Worm (Caenorhabditis elegans) whole organism, young adult: Measurements from ENCODE around the gene col-148.

ENCODE experiments used
- B0035.1 ChIP-seq: sonication (generic microtip); optimal IDR thresholded peaks from 2 replicates; lab custom pipeline; 2016; ENCODE audit warnings: missing genetic modification characterization, mild to moderate bottlenecking, missing compliant biosample characterization, missing genotype, missing genetic modification reagents
- B0261.1 ChIP-seq: sonication (generic microtip); optimal IDR thresholded peaks from 2 replicates; lab custom pipeline; 2016; ENCODE audit warnings: mild to moderate bottlenecking, missing genetic modification characterization, moderate library complexity, missing compliant biosample characterization
- C17E4.6 ChIP-seq: fragments of 200-800 bp; sonication (Bioruptor generic); IDR thresholded peaks from 2 replicates; pipeline ENCODE4 v1.3.6; 2022; ENCODE audit warnings: missing genetic modification reagents, missing genetic modification characterization, missing compliant biosample characterization
- F22D6.2 ChIP-seq: sonication (generic microtip); optimal IDR thresholded peaks from 2 replicates; lab custom pipeline; 2016; ENCODE audit warnings: mild to moderate bottlenecking, missing genetic modification characterization, missing compliant biosample characterization
- F33H1.4 ChIP-seq: fragments of 200-800 bp; sonication (Bioruptor generic); IDR thresholded peaks from 2 replicates; pipeline ENCODE4 v1.3.6; 2022; ENCODE audit warnings: missing genetic modification reagents, missing genetic modification characterization, missing compliant biosample characterization
- F55B11.4 ChIP-seq: sonication (generic microtip); optimal IDR thresholded peaks from 2 replicates; lab custom pipeline; 2016; ENCODE audit warnings: missing compliant biosample characterization, missing genetic modification characterization, borderline replicate concordance; ENCODE audit not compliant: insufficient read depth
- F57C9.4 ChIP-seq: sonication (generic microtip); optimal IDR thresholded peaks from 2 replicates; lab custom pipeline; 2017; ENCODE audit warnings: mild to moderate bottlenecking, missing genetic modification characterization, missing compliant biosample characterization
- K11D2.4 ChIP-seq: fragments of 200-800 bp; sonication (Bioruptor generic); IDR thresholded peaks from 2 replicates; pipeline ENCODE4 v1.3.6; 2022; ENCODE audit warnings: missing genetic modification reagents, missing genetic modification characterization, missing compliant biosample characterization
- Y53F4B.3 ChIP-seq: fragments of 200-800 bp; sonication (Bioruptor generic); IDR thresholded peaks from 2 replicates; pipeline ENCODE4 v1.3.6; 2022; ENCODE audit warnings: missing genetic modification reagents, missing genetic modification characterization, missing compliant biosample characterization
- Y56A3A.18 ChIP-seq: fragments of 200-800 bp; sonication (Bioruptor generic); IDR thresholded peaks from 2 replicates; pipeline ENCODE4 v1.3.6; 2022; ENCODE audit warnings: missing genetic modification reagents, missing genetic modification characterization, missing compliant biosample characterization
- Y95B8A.8 ChIP-seq: fragments of 200-800 bp; sonication (Bioruptor generic); IDR thresholded peaks from 2 replicates; pipeline ENCODE4 v1.3.6; 2022; ENCODE audit warnings: missing genetic modification reagents, missing genetic modification characterization, missing compliant biosample characterization
- ZK185.1 ChIP-seq: sonication (generic microtip); optimal IDR thresholded peaks from 2 replicates; lab custom pipeline; 2016; ENCODE audit warnings: mild to moderate bottlenecking, missing genetic modification characterization, missing compliant biosample characterization; ENCODE audit not compliant: poor library complexity, severe bottlenecking
- aptf-2 ChIP-seq: fragments of 200-800 bp; sonication (Bioruptor generic); conservative IDR thresholded peaks from 2 replicates; pipeline ENCODE4 v1.3.6; 2022; ENCODE audit warnings: missing genetic modification reagents, missing genetic modification characterization, missing compliant biosample characterization
- athp-1 ChIP-seq: sonication (generic microtip); optimal IDR thresholded peaks from 2 replicates; lab custom pipeline; 2017; ENCODE audit warnings: mild to moderate bottlenecking, missing genetic modification characterization, missing compliant biosample characterization
- bed-1 ChIP-seq: fragments of 200-800 bp; sonication (Bioruptor generic); IDR thresholded peaks from 2 replicates; pipeline ENCODE4 v1.3.6; 2022; ENCODE audit warnings: missing genetic modification reagents, missing genetic modification characterization, missing compliant biosample characterization
- bed-2 ChIP-seq: fragments of 200-800 bp; sonication (Bioruptor generic); IDR thresholded peaks from 2 replicates; pipeline ENCODE4 v1.3.6; 2022; ENCODE audit warnings: missing genetic modification reagents, missing genetic modification characterization, missing compliant biosample characterization
- cebp-1 ChIP-seq, 2 experiments: fragments of 200-800 bp in 1 of 2; sonication (Bioruptor generic) in 1 of 2; sonication (generic microtip) in 1 of 2; IDR thresholded peaks in 1 of 2; optimal IDR thresholded peaks in 1 of 2; 2 replicates each; pipeline versions ENCODE4 v1.3.6 to Lab custom; 2017 to 2022; ENCODE audit warnings: missing compliant biosample characterization in 2 of 2, missing genetic modification characterization in 2 of 2, mild to moderate bottlenecking in 1 of 2, missing genetic modification reagents in 1 of 2, moderate library complexity in 1 of 2
- cebp-2 ChIP-seq: fragments of 200-800 bp; sonication (Bioruptor generic); IDR thresholded peaks from 2 replicates; pipeline ENCODE4 v1.3.6; 2022; ENCODE audit warnings: missing genetic modification characterization, missing compliant biosample characterization
- ceh-27 ChIP-seq: fragments of 200-800 bp; sonication (Bioruptor generic); optimal IDR thresholded peaks from 2 replicates; lab custom pipeline; 2018; ENCODE audit warnings: mild to moderate bottlenecking, missing genetic modification characterization, moderate library complexity, missing compliant biosample characterization
- dpff-1 ChIP-seq: sonication (generic microtip); optimal IDR thresholded peaks from 2 replicates; lab custom pipeline; 2017; ENCODE audit warnings: mild to moderate bottlenecking, missing genetic modification characterization, missing compliant biosample characterization
- egrh-3 ChIP-seq: fragments of 200-800 bp; sonication (Bioruptor generic); IDR thresholded peaks from 2 replicates; pipeline ENCODE4 v1.3.6; 2022; ENCODE audit warnings: missing genetic modification reagents, missing genetic modification characterization, missing compliant biosample characterization
- ets-4 ChIP-seq: fragments of 200-800 bp; sonication (Bioruptor generic); optimal IDR thresholded peaks from 2 replicates; lab custom pipeline; 2018; ENCODE audit warnings: mild to moderate bottlenecking, missing genetic modification characterization, missing compliant biosample characterization
- hmg-20 ChIP-seq: fragments of 200-800 bp; sonication (Bioruptor generic); IDR thresholded peaks from 2 replicates; pipeline ENCODE4 v1.3.6; 2022; ENCODE audit warnings: missing genetic modification reagents, missing genetic modification characterization, missing compliant biosample characterization
- lag-1 ChIP-seq: fragments of 200-800 bp; sonication (Bioruptor generic); IDR thresholded peaks from 2 replicates; pipeline ENCODE4 v1.3.6; 2022; ENCODE audit warnings: missing genetic modification reagents, missing genetic modification characterization, missing compliant biosample characterization
- madf-10 ChIP-seq: sonication (generic microtip); optimal IDR thresholded peaks from 2 replicates; lab custom pipeline; 2016; ENCODE audit warnings: mild to moderate bottlenecking, missing genetic modification characterization, missing compliant biosample characterization
- madf-3 ChIP-seq: fragments of 200-800 bp; sonication (Bioruptor generic); IDR thresholded peaks from 2 replicates; pipeline ENCODE4 v1.3.6; 2022; ENCODE audit warnings: missing genetic modification reagents, missing genetic modification characterization, missing compliant biosample characterization
- madf-6 ChIP-seq: fragments of 200-800 bp; sonication (Bioruptor generic); IDR thresholded peaks from 2 replicates; pipeline ENCODE4 v1.3.6; 2022; ENCODE audit warnings: missing genetic modification reagents, missing genetic modification characterization, missing compliant biosample characterization
- mel-28 ChIP-seq: sonication (generic microtip); optimal IDR thresholded peaks from 2 replicates; lab custom pipeline; 2016; ENCODE audit warnings: borderline replicate concordance, mild to moderate bottlenecking, missing genetic modification characterization, missing compliant biosample characterization
- mes-4 ChIP-seq: sonication (generic microtip); optimal IDR thresholded peaks from 2 replicates; lab custom pipeline; 2016; ENCODE audit warnings: missing genotype, missing genetic modification characterization, missing compliant biosample characterization
- nfya-2 ChIP-seq: fragments of 200-800 bp; sonication (Bioruptor generic); IDR thresholded peaks from 2 replicates; pipeline ENCODE4 v1.3.6; 2022; ENCODE audit warnings: missing genetic modification reagents, missing genetic modification characterization, missing compliant biosample characterization
- nhr-179 ChIP-seq: sonication (generic microtip); optimal IDR thresholded peaks from 2 replicates; lab custom pipeline; 2016; ENCODE audit warnings: mild to moderate bottlenecking, missing genetic modification characterization, missing compliant biosample characterization
- nhr-27 ChIP-seq: fragments of 200-800 bp; sonication (Bioruptor generic); optimal IDR thresholded peaks from 2 replicates; lab custom pipeline; 2018; ENCODE audit warnings: mild to moderate bottlenecking, missing genetic modification characterization, moderate library complexity, missing compliant biosample characterization
- nhr-80 ChIP-seq: sonication (generic microtip); optimal IDR thresholded peaks from 2 replicates; lab custom pipeline; 2016; ENCODE audit warnings: missing genetic modification characterization, missing compliant biosample characterization
- nhr-90 ChIP-seq: sonication (generic microtip); optimal IDR thresholded peaks from 2 replicates; lab custom pipeline; 2016; ENCODE audit warnings: missing genotype, mild to moderate bottlenecking, missing genetic modification characterization, missing compliant biosample characterization
- pha-4 ChIP-seq: fragments of 150-350 bp; sonication (generic microtip); optimal IDR thresholded peaks from 2 replicates; lab custom pipeline; 2014; ENCODE audit warnings: missing biosample characterization, missing genetic modification reagents, missing genetic modification characterization
- sdz-38 ChIP-seq: sonication (generic microtip); optimal IDR thresholded peaks from 2 replicates; lab custom pipeline; 2016; ENCODE audit warnings: missing genotype, missing genetic modification characterization, missing compliant biosample characterization
- snpc-1.1 ChIP-seq: sonication (generic microtip); optimal IDR thresholded peaks from 2 replicates; lab custom pipeline; 2017; ENCODE audit warnings: missing genetic modification characterization, mild to moderate bottlenecking, missing compliant biosample characterization, antibody characterized with exemption, moderate library complexity, missing genotype, missing genetic modification reagents; ENCODE audit not compliant: insufficient read depth
- snpc-4 ChIP-seq, 5 experiments: fragments of 150-350 bp in 1 of 5; sonication (generic microtip) in 4 of 5; optimal IDR thresholded peaks; 2 replicates each; lab custom pipeline; 2014 to 2018; ENCODE audit warnings: missing genetic modification characterization in 5 of 5, missing biosample characterization in 3 of 5, antibody characterized with exemption in 2 of 5, mild to moderate bottlenecking in 2 of 5, missing compliant biosample characterization in 2 of 5, missing genotype in 2 of 5, moderate library complexity in 2 of 5, missing genetic modification reagents in 1 of 5
- tbp1 ChIP-seq: fragments of 200-800 bp; sonication (Bioruptor generic); optimal IDR thresholded peaks from 2 replicates; lab custom pipeline; 2018; ENCODE audit warnings: mild to moderate bottlenecking, missing genetic modification characterization, missing compliant biosample characterization
- unc-130 ChIP-seq: sonication (generic microtip); optimal IDR thresholded peaks from 2 replicates; lab custom pipeline; 2016; ENCODE audit warnings: missing genetic modification reagents, missing genetic modification characterization, missing compliant biosample characterization
- unc-62 ChIP-seq: fragments of 150-350 bp; optimal IDR thresholded peaks from 2 replicates; lab custom pipeline; 2014; ENCODE audit warnings: missing biosample characterization, missing genetic modification reagents, missing genetic modification characterization
- xnd-1 ChIP-seq: sonication (generic microtip); optimal IDR thresholded peaks from 2 replicates; lab custom pipeline; 2016; ENCODE audit warnings: missing genotype, missing genetic modification reagents, missing genetic modification characterization, missing compliant biosample characterization
- ztf-18 ChIP-seq: sonication (generic microtip); optimal IDR thresholded peaks from 2 replicates; lab custom pipeline; 2016; ENCODE audit warnings: missing genotype, mild to moderate bottlenecking, missing genetic modification characterization, missing compliant biosample characterization
- ztf-3 ChIP-seq: fragments of 200-800 bp; sonication (Bioruptor generic); optimal IDR thresholded peaks from 2 replicates; lab custom pipeline; 2018; ENCODE audit warnings: mild to moderate bottlenecking, missing genetic modification characterization, missing compliant biosample characterization

Gene col-148

ce11 chrV:10203435-10204009 lies 38.0 kb upstream of the col-148 start, which contains the start of gene chpf-1:
chpf-1 (minus strand) TSS chrV:10203485.
- TF ChIP-seq snpc-4 (GFP tag; optimal IDR thresholded peaks at IDR 0.05; lab: Kevin White, UChicago), result no peak
- TF ChIP-seq snpc-4 (tag; optimal IDR thresholded peaks at IDR 0.05; lab: Kevin White, UChicago), result peak in 2 of 4 experiments; percentile 33 to 36
- no peak for TF ChIP-seq B0261.1 (tag; lab: Kevin White, UChicago)
- TF ChIP-seq nhr-80, result peak; percentile 65
- 0 out of 2 replicates have a peak, but pooled peaks have one; percentile 17 for TF ChIP-seq madf-6 (GFP tag; lab: Robert Waterston, UW)
- TF ChIP-seq egrh-3 (GFP tag; lab: Robert Waterston, UW), result no peak
- peak; percentile 56 for TF ChIP-seq ztf-18 (tag; lab: Kevin White, UChicago)
- TF ChIP-seq cebp-1 (GFP tag; IDR thresholded peaks at IDR 0.05; lab: Robert Waterston, UW), result no peak
- TF ChIP-seq cebp-1 (tag; optimal IDR thresholded peaks at IDR 0.05; lab: Kevin White, UChicago), result peak; percentile 2

ce11 chrV:10204863-10205338 lies 36.7 kb upstream of the col-148 start, which contains the start of the genes ZK856.19 and ZK856.11:
ZK856.19 (minus strand) TSS chrV:10204913.
ZK856.11 (minus strand) TSS chrV:10204938.
- TF ChIP-seq mel-28 (no peak), cebp-2 (GFP tag; lab: Robert Waterston, UW) (no peak), bed-2 (GFP tag; lab: Robert Waterston, UW) (no peak), F22D6.2 (no peak), madf-10 (tag; lab: Kevin White, UChicago) (peak; percentile 29), F33H1.4 (GFP tag; lab: Robert Waterston, UW) (no peak), Y53F4B.3 (GFP tag; lab: Robert Waterston, UW) (no peak), Y95B8A.8 (GFP tag; lab: Robert Waterston, UW) (no peak), nhr-90 (tag; lab: Kevin White, UChicago) (no peak), tbp1 (GFP tag; lab: Kevin White, UChicago) (peak; percentile 44), B0261.1 (tag; lab: Kevin White, UChicago) (no peak), lag-1 (GFP tag; lab: Robert Waterston, UW) (no peak), unc-130 (GFP tag; lab: Kevin White, UChicago) (peak; percentile 5), sdz-38 (no peak), dpff-1 (tag; lab: Kevin White, UChicago) (no peak), F55B11.4 (tag; lab: Kevin White, UChicago) (no peak), K11D2.4 (GFP tag; lab: Robert Waterston, UW) (no peak), aptf-2 (GFP tag; lab: Robert Waterston, UW) (no peak), ets-4 (GFP tag; lab: Kevin White, UChicago) (no peak), nhr-179 (tag; lab: Kevin White, UChicago) (no peak), ceh-27 (GFP tag; lab: Kevin White, UChicago) (peak; percentile 14), B0035.1 (tag; lab: Kevin White, UChicago) (no peak), hmg-20 (no peak), ZK185.1 (tag; lab: Kevin White, UChicago) (no peak), ztf-18 (tag; lab: Kevin White, UChicago) (peak; percentile 93), F57C9.4 (no peak), madf-6 (GFP tag; lab: Robert Waterston, UW) (peak; percentile 24; the same call in 1 of the 2 replicates), ztf-3 (GFP tag; lab: Kevin White, UChicago) (no peak), pha-4 (tag; lab: Kevin White, UChicago) (no peak), madf-3 (no peak), athp-1 (tag; lab: Kevin White, UChicago) (no peak), nhr-27 (no peak), Y56A3A.18 (GFP tag; lab: Robert Waterston, UW) (no peak), unc-62 (GFP tag; lab: Kevin White, UChicago) (no peak), bed-1 (GFP tag; lab: Robert Waterston, UW) (no peak), snpc-1.1 (no peak), xnd-1 (tag; lab: Kevin White, UChicago) (no peak), C17E4.6 (no peak), egrh-3 (GFP tag; lab: Robert Waterston, UW) (no peak), mes-4 (tag; lab: Kevin White, UChicago) (no peak), nfya-2 (no peak)
